Worm (Caenorhabditis elegans): ENCODE results near the gene sluh-7.

DNA sequence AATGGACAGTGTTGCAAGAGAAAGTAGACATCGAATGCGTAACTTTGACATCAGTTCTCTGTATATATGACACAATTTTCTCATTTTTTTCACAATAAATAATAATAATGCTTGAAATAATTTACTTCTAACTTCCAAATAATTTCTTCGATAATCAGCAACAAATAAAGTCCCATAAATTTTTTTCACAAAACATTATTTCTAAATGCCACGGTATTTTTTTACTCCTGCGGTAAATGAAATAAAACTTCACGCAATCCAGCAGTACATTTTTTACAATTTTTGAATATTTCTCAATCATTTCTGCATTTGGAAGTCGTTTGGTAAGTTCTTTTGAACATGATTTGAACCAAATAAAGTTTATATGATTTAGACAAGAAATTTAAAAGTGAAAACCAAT lies 28.3 kb upstream of the sluh-7 start, which contains the start of gene spe-10:
- TF ChIP-seq fkh-10 (GFP tag; optimal IDR thresholded peaks at IDR 0.05) (no peak), nfya-1 (tag; optimal IDR thresholded peaks at IDR 0.05) (no peak), ahr-1 (tag; optimal IDR thresholded peaks at IDR 0.05) (no peak), ets-4 (tag; optimal IDR thresholded peaks at IDR 0.05) (no peak), nhr-11 (tag; optimal IDR thresholded peaks at IDR 0.05) (no peak), ceh-14 (tag; optimal IDR thresholded peaks at IDR 0.05) (no peak), ceh-24 (tag; optimal IDR thresholded peaks at IDR 0.05) (no peak), ama-1 (optimal IDR thresholded peaks at IDR 0.05) (no peak), dmd-4 (tag; optimal IDR thresholded peaks at IDR 0.05; ENCODE audit: borderline replicate concordance) (no peak)

Measured in whole organism, late embryonic.